Worm (Caenorhabditis elegans) whole organism, young adult: ENCODE measurements around the gene R02F11.1.

ENCODE experiments used
- F37B4.10 ChIP-seq: fragments of 200-800 bp; sonication (Bioruptor generic); IDR thresholded peaks from 2 replicates; pipeline ENCODE4 v1.3.6; 2022; ENCODE audit warnings: missing genetic modification characterization, missing compliant biosample characterization
- F49E8.2 ChIP-seq: sonication (generic microtip); optimal IDR thresholded peaks from 3 replicates; lab custom pipeline; 2017; ENCODE audit warnings: missing genetic modification characterization, mild to moderate bottlenecking, missing compliant biosample characterization, antibody characterized with exemption, moderate library complexity; ENCODE audit not compliant: insufficient read depth
- bed-1 ChIP-seq: fragments of 200-800 bp; sonication (Bioruptor generic); IDR thresholded peaks from 2 replicates; pipeline ENCODE4 v1.3.6; 2022; ENCODE audit warnings: missing genetic modification reagents, missing genetic modification characterization, missing compliant biosample characterization
- dpff-1 ChIP-seq: sonication (generic microtip); optimal IDR thresholded peaks from 2 replicates; lab custom pipeline; 2017; ENCODE audit warnings: mild to moderate bottlenecking, missing genetic modification characterization, missing compliant biosample characterization
- hrde-1 ChIP-seq: sonication (generic microtip); optimal IDR thresholded peaks from 2 replicates; lab custom pipeline; 2016; ENCODE audit warnings: missing genetic modification characterization, mild to moderate bottlenecking, missing compliant biosample characterization, moderate library complexity, missing genotype, missing genetic modification reagents, borderline replicate concordance
- nfya-1 ChIP-seq: sonication (generic microtip); optimal IDR thresholded peaks from 2 replicates; lab custom pipeline; 2017; ENCODE audit warnings: antibody characterized with exemption, missing compliant biosample characterization, missing genetic modification characterization, borderline replicate concordance; ENCODE audit not compliant: insufficient read depth
- nhr-120 ChIP-seq: fragments of 200-800 bp; sonication (Bioruptor generic); IDR thresholded peaks from 2 replicates; pipeline ENCODE4 v1.3.6; 2022; ENCODE audit warnings: missing genetic modification characterization, missing compliant biosample characterization
- nhr-27 ChIP-seq: fragments of 200-800 bp; sonication (Bioruptor generic); optimal IDR thresholded peaks from 2 replicates; lab custom pipeline; 2018; ENCODE audit warnings: mild to moderate bottlenecking, missing genetic modification characterization, moderate library complexity, missing compliant biosample characterization
- snpc-4 ChIP-seq, 5 experiments: fragments of 150-350 bp in 1 of 5; sonication (generic microtip) in 4 of 5; optimal IDR thresholded peaks; 2 replicates each; lab custom pipeline; 2014 to 2018; ENCODE audit warnings: missing genetic modification characterization in 5 of 5, missing biosample characterization in 3 of 5, antibody characterized with exemption in 2 of 5, mild to moderate bottlenecking in 2 of 5, missing compliant biosample characterization in 2 of 5, missing genotype in 2 of 5, moderate library complexity in 2 of 5, missing genetic modification reagents in 1 of 5
- tbx-9 ChIP-seq: sonication (generic microtip); optimal IDR thresholded peaks from 2 replicates; lab custom pipeline; 2016; ENCODE audit warnings: borderline replicate concordance, missing genetic modification characterization, inconsistent platforms, missing compliant biosample characterization
- unc-62 ChIP-seq: fragments of 150-350 bp; optimal IDR thresholded peaks from 2 replicates; lab custom pipeline; 2014; ENCODE audit warnings: missing biosample characterization, missing genetic modification reagents, missing genetic modification characterization

ce11 chrV:4834277-4834676 is 33.4 kb downstream of the R02F11.1 start, which contains the start of gene C37H5.14:
- TF ChIP-seq unc-62 (GFP tag; lab: Kevin White, UChicago), result no peak
- TF ChIP-seq F49E8.2 (tag; lab: Kevin White, UChicago), result no peak
- TF ChIP-seq tbx-9, result no peak
- no peak for TF ChIP-seq nhr-27 (tag; lab: Kevin White, UChicago)
- no peak for TF ChIP-seq snpc-4 (GFP tag; optimal IDR thresholded peaks at IDR 0.05; lab: Kevin White, UChicago)
- no peak for TF ChIP-seq snpc-4 (tag; optimal IDR thresholded peaks at IDR 0.05; lab: Kevin White, UChicago)
- no peak for TF ChIP-seq nhr-120
- TF ChIP-seq bed-1 (GFP tag; lab: Robert Waterston, UW), result no peak
- TF ChIP-seq dpff-1 (tag; lab: Kevin White, UChicago), result no peak
- no peak for TF ChIP-seq F37B4.10 (GFP tag; lab: Robert Waterston, UW)
- no peak for TF ChIP-seq hrde-1
- no peak for TF ChIP-seq nfya-1 (tag; lab: Kevin White, UChicago)
